Fruit fly (Drosophila melanogaster) whole organism, embryonic: Measurements from ENCODE around the gene Hacd1.
A peak's percentile ranks its signal among the peaks of the same experiment; 100 is the strongest.

Experiments
- ATbp ChIP-seq: fragments of 200-800 bp; sonication (Bioruptor generic); optimal IDR thresholded peaks from 2 replicates; lab custom pipeline; 2017; ENCODE audit warnings: missing biosample characterization, mild to moderate bottlenecking, missing genetic modification characterization, missing genetic modification reagents
- Abd-B ChIP-seq: fragments of 200-800 bp; sonication (Bioruptor generic); optimal IDR thresholded peaks from 2 replicates; lab custom pipeline; 2018; ENCODE audit warnings: missing biosample characterization, mild to moderate bottlenecking, missing genetic modification characterization, moderate library complexity
- CG10147 ChIP-seq: fragments of 200-800 bp; sonication (Bioruptor generic); optimal IDR thresholded peaks from 2 replicates; lab custom pipeline; 2019; ENCODE audit warnings: missing biosample characterization, mild to moderate bottlenecking, missing genetic modification characterization, moderate library complexity
- CG12071 ChIP-seq: fragments of 200-800 bp; sonication (Bioruptor generic); optimal IDR thresholded peaks from 3 replicates; lab custom pipeline; 2018; ENCODE audit warnings: missing biosample characterization, mild to moderate bottlenecking, missing genetic modification characterization
- CG15514 ChIP-seq: fragments of 200-800 bp; sonication (Bioruptor generic); optimal IDR thresholded peaks from 3 replicates; lab custom pipeline; 2017; ENCODE audit warnings: missing biosample characterization, missing genetic modification characterization, mild to moderate bottlenecking, moderate library complexity, missing genetic modification reagents
- CG16779 ChIP-seq: fragments of 200-800 bp; sonication (Bioruptor generic); IDR thresholded peaks from 2 replicates; pipeline ENCODE4 v1.3.6; 2022; ENCODE audit warnings: missing biosample characterization, missing genetic modification characterization
- CG18619 ChIP-seq: fragments of 200-800 bp; sonication (Bioruptor generic); optimal IDR thresholded peaks from 3 replicates; lab custom pipeline; 2017; ENCODE audit warnings: missing biosample characterization, mild to moderate bottlenecking, missing genetic modification characterization
- CG2202 ChIP-seq: fragments of 200-800 bp; sonication (Bioruptor generic); optimal IDR thresholded peaks from 2 replicates; lab custom pipeline; 2018; ENCODE audit warnings: missing biosample characterization, mild to moderate bottlenecking, missing genetic modification characterization
- CG31441 ChIP-seq: fragments of 200-800 bp; sonication (Bioruptor generic); IDR thresholded peaks from 2 replicates; pipeline ENCODE4 v1.3.6; 2022; ENCODE audit warnings: missing biosample characterization, missing genetic modification characterization
- CG3726 ChIP-seq: fragments of 200-800 bp; sonication (Bioruptor generic); IDR thresholded peaks from 3 replicates; pipeline ENCODE4, ENCODE4 v1.3.6; 2022; ENCODE audit warnings: missing biosample characterization, missing genetic modification characterization
- CG3838 ChIP-seq: fragments of 200-800 bp; sonication (Bioruptor generic); optimal IDR thresholded peaks from 3 replicates; lab custom pipeline; 2016; ENCODE audit warnings: missing biosample characterization, missing genetic modification characterization
- CG4360 ChIP-seq: fragments of 200-800 bp; sonication (Bioruptor generic); IDR thresholded peaks from 2 replicates; pipeline ENCODE4 v1.3.6; 2022; ENCODE audit warnings: missing biosample characterization, missing genetic modification characterization
- CG4730 ChIP-seq: fragments of 200-800 bp; sonication (Bioruptor generic); IDR thresholded peaks from 2 replicates; pipeline ENCODE4 v1.3.6; 2022; ENCODE audit warnings: missing biosample characterization, missing genetic modification characterization
- CG5245 ChIP-seq: fragments of 200-800 bp; sonication (Bioruptor generic); optimal IDR thresholded peaks from 3 replicates; lab custom pipeline; 2016; ENCODE audit warnings: missing biosample characterization, missing genetic modification characterization
- CG6683 ChIP-seq: fragments of 200-800 bp; sonication (Bioruptor generic); optimal IDR thresholded peaks from 2 replicates; lab custom pipeline; 2017; ENCODE audit warnings: missing biosample characterization, mild to moderate bottlenecking, missing genetic modification characterization, missing genetic modification reagents
- CG7357 ChIP-seq: fragments of 200-800 bp; sonication (Bioruptor generic); IDR thresholded peaks from 3 replicates; pipeline ENCODE4 v1.3.6; 2022; ENCODE audit warnings: missing biosample characterization, missing genetic modification characterization
- CG7372 ChIP-seq: fragments of 200-800 bp; sonication (Bioruptor generic); IDR thresholded peaks from 2 replicates; pipeline ENCODE4 v1.3.6; 2022; ENCODE audit warnings: missing biosample characterization, missing genetic modification characterization
- CG7987 ChIP-seq: fragments of 200-800 bp; sonication (Bioruptor generic); optimal IDR thresholded peaks from 2 replicates; lab custom pipeline; 2018; ENCODE audit warnings: missing biosample characterization, mild to moderate bottlenecking, missing genetic modification characterization, moderate library complexity
- CG8359 ChIP-seq: fragments of 200-800 bp; sonication (Bioruptor generic); optimal IDR thresholded peaks from 2 replicates; lab custom pipeline; 2017; ENCODE audit warnings: missing biosample characterization, mild to moderate bottlenecking, missing genetic modification characterization, borderline replicate concordance
- CG8944 ChIP-seq: fragments of 200-800 bp; sonication (Bioruptor generic); optimal IDR thresholded peaks from 3 replicates; lab custom pipeline; 2016; ENCODE audit warnings: missing biosample characterization, missing genetic modification characterization
- Dfd ChIP-seq, 2 experiments: fragments of >200 bp; optimal IDR thresholded peaks; 2 replicates each; lab custom pipeline; 2017; ENCODE audit warnings: missing biosample characterization in 2 of 2, missing genetic modification characterization in 2 of 2
- Dip2 ChIP-seq: fragments of 200-800 bp; sonication (Bioruptor generic); IDR thresholded peaks from 2 replicates; pipeline ENCODE4 v1.3.6; 2022; ENCODE audit warnings: missing biosample characterization, missing genetic modification characterization
- Ets97D ChIP-seq: fragments of 200-800 bp; sonication (Bioruptor generic); optimal IDR thresholded peaks from 3 replicates; lab custom pipeline; 2016; ENCODE audit warnings: missing biosample characterization, missing genetic modification characterization
- Fer2 ChIP-seq: fragments of 200-800 bp; sonication (Bioruptor generic); optimal IDR thresholded peaks from 2 replicates; lab custom pipeline; 2018; ENCODE audit warnings: missing biosample characterization, mild to moderate bottlenecking, missing genetic modification characterization, moderate library complexity
- NC2α ChIP-seq: fragments of 200-800 bp; sonication (Bioruptor generic); optimal IDR thresholded peaks from 2 replicates; lab custom pipeline; 2016; ENCODE audit warnings: missing biosample characterization, missing genetic modification characterization
- PHDP ChIP-seq: fragments of 200-800 bp; sonication (Bioruptor generic); optimal IDR thresholded peaks from 3 replicates; lab custom pipeline; 2018; ENCODE audit warnings: missing biosample characterization, mild to moderate bottlenecking, missing genetic modification characterization, moderate library complexity
- Pdp1 ChIP-seq, 2 experiments: fragments of 200-800 bp; sonication (Bioruptor generic); optimal IDR thresholded peaks; 3 replicates each; lab custom pipeline; 2016; ENCODE audit warnings: missing biosample characterization in 2 of 2, missing genetic modification characterization in 2 of 2, mild to moderate bottlenecking in 1 of 2, moderate library complexity in 1 of 2
- Ptx1 ChIP-seq: fragments of 200-800 bp; sonication (Bioruptor generic); IDR thresholded peaks from 2 replicates; pipeline ENCODE4 v1.3.6; 2022; ENCODE audit warnings: missing biosample characterization, missing genetic modification characterization
- Rx ChIP-seq: fragments of 200-800 bp; sonication (Bioruptor generic); IDR thresholded peaks from 2 replicates; pipeline ENCODE4 v1.3.6; 2022; ENCODE audit warnings: missing biosample characterization, missing genetic modification characterization
- Sin3A ChIP-seq: fragments of >200 bp; optimal IDR thresholded peaks from 2 replicates; lab custom pipeline; 2018
- Spps ChIP-seq: fragments of 200-800 bp; sonication (Bioruptor generic); optimal IDR thresholded peaks from 2 replicates; lab custom pipeline; 2018; ENCODE audit warnings: missing biosample characterization, mild to moderate bottlenecking, missing genetic modification characterization
- Stat92E ChIP-seq, 3 experiments: fragments of >200 bp in 2 of 3; fragments of 200-800 bp in 1 of 3; sonication (Bioruptor generic) in 1 of 3; optimal IDR thresholded peaks; 2 replicates each; lab custom pipeline; 2017 to 2019; ENCODE audit warnings: missing biosample characterization in 3 of 3, missing genetic modification characterization in 3 of 3, mild to moderate bottlenecking in 1 of 3, moderate library complexity in 1 of 3
- ab ChIP-seq: fragments of 200-800 bp; sonication (Bioruptor generic); optimal IDR thresholded peaks from 2 replicates; lab custom pipeline; 2016; ENCODE audit warnings: missing biosample characterization, missing genetic modification characterization
- aop ChIP-seq: fragments of 200-800 bp; sonication (Bioruptor generic); IDR thresholded peaks from 2 replicates; pipeline ENCODE4 v1.3.6; 2022; ENCODE audit warnings: missing biosample characterization, missing genetic modification characterization
- ara ChIP-seq: fragments of 200-800 bp; sonication (Bioruptor generic); IDR thresholded peaks from 2 replicates; pipeline ENCODE4 v1.3.6; 2022; ENCODE audit warnings: missing biosample characterization, missing genetic modification characterization
- bigmax ChIP-seq: fragments of 200-800 bp; sonication (Bioruptor generic); optimal IDR thresholded peaks from 2 replicates; lab custom pipeline; 2018; ENCODE audit warnings: missing biosample characterization, mild to moderate bottlenecking, missing genetic modification characterization
- cad ChIP-seq: fragments of >200 bp; optimal IDR thresholded peaks from 2 replicates; lab custom pipeline; 2017; ENCODE audit warnings: missing biosample characterization, missing genetic modification characterization
- cg ChIP-seq: fragments of 200-800 bp; sonication (Bioruptor generic); optimal IDR thresholded peaks from 3 replicates; lab custom pipeline; 2019; ENCODE audit warnings: missing biosample characterization, mild to moderate bottlenecking, missing genetic modification characterization, moderate library complexity
- cwo ChIP-seq: fragments of 200-800 bp; sonication (Bioruptor generic); optimal IDR thresholded peaks from 3 replicates; lab custom pipeline; 2017; ENCODE audit warnings: missing biosample characterization, missing genetic modification characterization, mild to moderate bottlenecking, moderate library complexity, missing genetic modification reagents
- danr ChIP-seq: fragments of 200-800 bp; sonication (Bioruptor generic); IDR thresholded peaks from 2 replicates; pipeline ENCODE4 v1.3.6; 2022; ENCODE audit warnings: missing biosample characterization, missing genetic modification characterization
- fd102C ChIP-seq: fragments of 200-800 bp; sonication (Bioruptor generic); optimal IDR thresholded peaks from 2 replicates; lab custom pipeline; 2018; ENCODE audit warnings: missing biosample characterization, mild to moderate bottlenecking, missing genetic modification characterization, moderate library complexity
- ftz-f1 ChIP-seq: fragments of 200-800 bp; sonication (Bioruptor generic); optimal IDR thresholded peaks from 2 replicates; lab custom pipeline; 2016; ENCODE audit warnings: missing biosample characterization, missing genetic modification characterization
- ham ChIP-seq: fragments of 200-800 bp; sonication (Bioruptor generic); IDR thresholded peaks from 2 replicates; pipeline ENCODE4 v1.3.6; 2022; ENCODE audit warnings: missing biosample characterization, missing genetic modification characterization
- kay ChIP-seq: fragments of 200-800 bp; sonication (Bioruptor generic); optimal IDR thresholded peaks from 2 replicates; lab custom pipeline; 2016; ENCODE audit warnings: missing biosample characterization, missing genetic modification characterization
- lola ChIP-seq, 3 experiments: fragments of >200 bp in 2 of 3; fragments of 200-800 bp in 1 of 3; sonication (Bioruptor generic) in 1 of 3; optimal IDR thresholded peaks; 2 replicates each; lab custom pipeline; 2017 to 2019; ENCODE audit warnings: missing biosample characterization in 3 of 3, missing genetic modification characterization in 3 of 3, mild to moderate bottlenecking in 1 of 3, moderate library complexity in 1 of 3
- nerfin-1 ChIP-seq: fragments of 200-800 bp; sonication (Bioruptor generic); optimal IDR thresholded peaks from 3 replicates; lab custom pipeline; 2019; ENCODE audit warnings: missing biosample characterization, mild to moderate bottlenecking, missing genetic modification characterization, moderate library complexity
- org-1 ChIP-seq: fragments of 200-800 bp; sonication (Bioruptor generic); optimal IDR thresholded peaks from 2 replicates; lab custom pipeline; 2017; ENCODE audit warnings: missing biosample characterization, missing genetic modification characterization
- salm ChIP-seq: fragments of 200-800 bp; sonication (Bioruptor generic); optimal IDR thresholded peaks from 2 replicates; lab custom pipeline; 2018; ENCODE audit warnings: missing biosample characterization, mild to moderate bottlenecking, missing genetic modification characterization
- seq ChIP-seq: fragments of 200-800 bp; sonication (Bioruptor generic); IDR thresholded peaks from 2 replicates; pipeline ENCODE4 v1.3.6; 2022; ENCODE audit warnings: missing biosample characterization, missing genetic modification characterization
- slbo ChIP-seq: fragments of 200-800 bp; sonication (Bioruptor generic); IDR thresholded peaks from 2 replicates; pipeline ENCODE4 v1.3.6; 2022; ENCODE audit warnings: missing biosample characterization, missing genetic modification characterization
- trem ChIP-seq: fragments of 200-800 bp; optimal IDR thresholded peaks from 3 replicates; lab custom pipeline; 2019; ENCODE audit warnings: missing biosample characterization, mild to moderate bottlenecking, missing genetic modification characterization, moderate library complexity

Hacd1 gene

DNA sequence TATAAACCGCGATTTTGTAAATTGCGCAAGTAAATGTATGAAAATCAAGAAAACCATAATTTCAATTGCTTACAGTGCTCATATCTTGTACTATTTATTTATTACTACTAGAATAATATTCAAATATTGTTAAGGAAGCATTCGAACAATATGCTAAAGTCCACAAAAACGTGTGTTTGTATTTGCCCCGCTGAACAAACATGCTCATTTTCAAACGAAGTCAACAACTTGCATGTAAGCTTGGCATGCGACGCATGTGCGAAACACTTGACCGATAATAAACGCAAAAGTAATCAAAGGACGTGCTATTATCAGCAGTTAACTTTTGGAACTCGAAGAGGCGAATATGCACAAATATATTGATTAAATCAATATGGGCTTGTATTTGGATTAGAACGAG, 19.1 kb upstream of the Hacd1 start (continued):
- TF ChIP-seq CG31441 (no peak; the same call in 1 of the 2 replicates), Pdp1 (GFP tag; optimal IDR thresholded peaks at IDR 0.05; lab: Kevin White, UChicago) (no peak), CG7372 (no peak), bigmax (no peak), salm (tag; lab: Kevin White, UChicago) (peak; percentile 9), ATbp (GFP tag; lab: Kevin White, UChicago) (peak; percentile 93), Ptx1 (GFP tag; lab: Robert Waterston, UW) (no peak), CG8359 (no peak), Dfd (GFP tag; optimal IDR thresholded peaks at IDR 0.05; lab: Kevin White, UChicago) (no peak), aop (GFP tag; lab: Robert Waterston, UW) (no peak), ab (no peak), kay (GFP tag; lab: Kevin White, UChicago) (peak; percentile 35), cad (GFP tag; lab: Kevin White, UChicago) (no peak), CG7357 (GFP tag; lab: Robert Waterston, UW) (no peak), Dip2 (GFP tag; lab: Robert Waterston, UW) (no peak), fd102C (GFP tag; lab: Kevin White, UChicago) (peak; percentile 19), danr (GFP tag; lab: Robert Waterston, UW) (no peak), CG8944 (GFP tag; lab: Kevin White, UChicago) (peak; percentile 36), Ets97D (no peak), CG2202 (tag; lab: Kevin White, UChicago) (peak; percentile 76), slbo (GFP tag; lab: Robert Waterston, UW) (0 out of 2 replicates have a peak, but pooled peaks have one; percentile 8), CG10147 (GFP tag; lab: Kevin White, UChicago) (peak; percentile 34), Fer2 (tag; lab: Kevin White, UChicago) (peak; percentile 0), Stat92E (GFP tag; optimal IDR thresholded peaks at IDR 0.05; lab: Kevin White, UChicago) (no peak), CG16779 (peak; percentile 62; the same call in 1 of the 2 replicates), cg (GFP tag; lab: Kevin White, UChicago) (no peak), cwo (peak; percentile 37), CG4360 (GFP tag; lab: Robert Waterston, UW) (no peak; the same call in 1 of the 2 replicates), ara (peak; percentile 19; the same call in 1 of the 2 replicates), CG7987 (GFP tag; lab: Kevin White, UChicago) (peak; percentile 91), NC2α (GFP tag; lab: Kevin White, UChicago) (peak; percentile 6), nerfin-1 (tag; lab: Kevin White, UChicago) (peak; percentile 36), PHDP (tag; lab: Kevin White, UChicago) (peak; percentile 91), Sin3A (lab: Kevin White, UChicago) (no peak), ftz-f1 (GFP tag; lab: Kevin White, UChicago) (no peak), trem (tag; lab: Kevin White, UChicago) (no peak), CG3726 (GFP tag; lab: Robert Waterston, UW) (no peak), CG12071 (GFP tag; lab: Kevin White, UChicago) (peak; percentile 73), CG4730 (GFP tag; lab: Robert Waterston, UW) (no peak), org-1 (GFP tag; lab: Kevin White, UChicago) (peak; percentile 62), CG6683 (peak; percentile 47), Rx (GFP tag; lab: Robert Waterston, UW) (no peak), CG3838 (peak; percentile 78), Spps (tag; lab: Kevin White, UChicago) (peak; percentile 23), Abd-B (no peak), CG5245 (GFP tag; lab: Kevin White, UChicago) (no peak), CG15514 (GFP tag; lab: Kevin White, UChicago) (peak; percentile 75), seq (GFP tag; lab: Robert Waterston, UW) (peak; percentile 78), lola (GFP tag; optimal IDR thresholded peaks at IDR 0.05; lab: Kevin White, UChicago) (peak in 1 of 3 experiments; percentile 62), ham (GFP tag; lab: Robert Waterston, UW) (no peak), CG18619 (GFP tag; lab: Kevin White, UChicago) (peak; percentile 76)
